Fruit fly (Drosophila melanogaster) whole organism, prepupa: ENCODE measurements around the gene CG46383.

Experiments
- Blimp-1 ChIP-seq: fragments of 200-800 bp; sonication (Bioruptor generic); optimal IDR thresholded peaks from 3 replicates; lab custom pipeline; 2017; ENCODE audit warnings: missing biosample characterization, missing genetic modification characterization, mild to moderate bottlenecking, moderate library complexity, missing genetic modification reagents
- CG10631 ChIP-seq: fragments of 200-800 bp; sonication (Bioruptor generic); optimal IDR thresholded peaks from 2 replicates; lab custom pipeline; 2016; ENCODE audit warnings: missing biosample characterization, missing genetic modification characterization
- CG10669 ChIP-seq: fragments of 200-800 bp; sonication (Bioruptor generic); optimal IDR thresholded peaks from 3 replicates; lab custom pipeline; 2018; ENCODE audit warnings: missing biosample characterization, mild to moderate bottlenecking, missing genetic modification characterization, moderate library complexity
- CG11294 ChIP-seq: fragments of 200-800 bp; sonication (Bioruptor generic); IDR thresholded peaks from 2 replicates; pipeline ENCODE4 v1.3.6; 2022; ENCODE audit warnings: missing biosample characterization, missing genetic modification characterization
- CG11902 ChIP-seq: fragments of 200-800 bp; sonication (Bioruptor generic); optimal IDR thresholded peaks from 3 replicates; lab custom pipeline; 2016; ENCODE audit warnings: missing biosample characterization, missing genetic modification characterization
- CG15336 ChIP-seq: fragments of 200-800 bp; sonication (Bioruptor generic); IDR thresholded peaks from 2 replicates; pipeline ENCODE4 v1.3.6; 2022; ENCODE audit warnings: missing biosample characterization, missing genetic modification characterization
- CG1621 ChIP-seq: fragments of 200-800 bp; sonication (Bioruptor generic); optimal IDR thresholded peaks from 3 replicates; lab custom pipeline; 2018; ENCODE audit warnings: missing biosample characterization, mild to moderate bottlenecking, missing genetic modification characterization
- CG16779 ChIP-seq: fragments of 200-800 bp; sonication (Bioruptor generic); optimal IDR thresholded peaks from 3 replicates; lab custom pipeline; 2017; ENCODE audit warnings: missing biosample characterization, mild to moderate bottlenecking, missing genetic modification characterization
- CG3032 ChIP-seq: fragments of 200-800 bp; optimal IDR thresholded peaks from 2 replicates; lab custom pipeline; 2019; ENCODE audit warnings: missing biosample characterization, mild to moderate bottlenecking, missing genetic modification characterization, moderate library complexity
- CG31627 ChIP-seq: fragments of 200-800 bp; sonication (Bioruptor generic); optimal IDR thresholded peaks from 3 replicates; lab custom pipeline; 2016; ENCODE audit warnings: missing biosample characterization, missing genetic modification characterization
- CG34406 ChIP-seq: fragments of 200-800 bp; sonication (Bioruptor generic); optimal IDR thresholded peaks from 3 replicates; lab custom pipeline; 2016; ENCODE audit warnings: missing biosample characterization, missing genetic modification characterization
- CG3919 ChIP-seq: fragments of 200-800 bp; sonication (Bioruptor generic); optimal IDR thresholded peaks from 3 replicates; lab custom pipeline; 2016; ENCODE audit warnings: missing biosample characterization, missing genetic modification characterization
- CG4318 ChIP-seq: fragments of 200-800 bp; sonication (Bioruptor generic); optimal IDR thresholded peaks from 3 replicates; lab custom pipeline; 2017; ENCODE audit warnings: missing biosample characterization, mild to moderate bottlenecking, missing genetic modification characterization
- CG6276 ChIP-seq: fragments of 200-800 bp; sonication (Bioruptor generic); optimal IDR thresholded peaks from 2 replicates; lab custom pipeline; 2017; ENCODE audit warnings: missing biosample characterization, mild to moderate bottlenecking, missing genetic modification characterization
- CG6808 ChIP-seq: fragments of 200-800 bp; sonication (Bioruptor generic); optimal IDR thresholded peaks from 3 replicates; lab custom pipeline; 2017; ENCODE audit warnings: missing biosample characterization, missing genetic modification characterization, mild to moderate bottlenecking, moderate library complexity, missing genetic modification reagents
- CG6854 ChIP-seq: fragments of 200-800 bp; sonication (Bioruptor generic); optimal IDR thresholded peaks from 2 replicates; lab custom pipeline; 2017; ENCODE audit warnings: missing biosample characterization, mild to moderate bottlenecking, missing genetic modification characterization
- CG7368 ChIP-seq: fragments of 200-800 bp; sonication (Bioruptor generic); optimal IDR thresholded peaks from 3 replicates; lab custom pipeline; 2016; ENCODE audit warnings: missing biosample characterization, missing genetic modification characterization
- CG8119 ChIP-seq: fragments of 200-800 bp; sonication (Bioruptor generic); IDR thresholded peaks from 3 replicates; pipeline ENCODE4 v1.3.6; 2022; ENCODE audit warnings: missing biosample characterization, missing genetic modification characterization
- CG8319 ChIP-seq: fragments of 200-800 bp; sonication (Bioruptor generic); optimal IDR thresholded peaks from 3 replicates; lab custom pipeline; 2016; ENCODE audit warnings: missing biosample characterization, missing genetic modification characterization
- Eip75B ChIP-seq: fragments of 200-800 bp; sonication (Bioruptor generic); optimal IDR thresholded peaks from 3 replicates; lab custom pipeline; 2016; ENCODE audit warnings: missing biosample characterization, missing genetic modification characterization
- Eip93F ChIP-seq: fragments of 200-800 bp; sonication (Bioruptor generic); optimal IDR thresholded peaks from 2 replicates; lab custom pipeline; 2016; ENCODE audit warnings: missing biosample characterization, mild to moderate bottlenecking, missing genetic modification characterization
- Ets21C ChIP-seq: fragments of 200-800 bp; sonication (Bioruptor generic); optimal IDR thresholded peaks from 3 replicates; lab custom pipeline; 2016; ENCODE audit warnings: missing biosample characterization, missing genetic modification characterization
- Gug ChIP-seq: fragments of 200-800 bp; sonication (Bioruptor generic); IDR thresholded peaks from 2 replicates; pipeline ENCODE4 v1.3.6; 2022; ENCODE audit warnings: missing biosample characterization, missing genetic modification characterization
- Hr38 ChIP-seq: sonication (Bioruptor generic); optimal IDR thresholded peaks from 2 replicates; lab custom pipeline; 2016; ENCODE audit warnings: missing biosample characterization, missing genetic modification characterization
- Hr39 ChIP-seq: fragments of 200-800 bp; sonication (Bioruptor generic); optimal IDR thresholded peaks from 2 replicates; lab custom pipeline; 2016; ENCODE audit warnings: missing biosample characterization, missing genetic modification characterization
- Lpt ChIP-seq: fragments of 200-800 bp; sonication (Bioruptor generic); optimal IDR thresholded peaks from 3 replicates; lab custom pipeline; 2016; ENCODE audit warnings: missing biosample characterization, missing genetic modification characterization
- Met ChIP-seq: fragments of 200-800 bp; sonication (Bioruptor generic); optimal IDR thresholded peaks from 3 replicates; lab custom pipeline; 2016; ENCODE audit warnings: missing biosample characterization, missing genetic modification characterization
- OdsH ChIP-seq: fragments of 200-800 bp; sonication (Bioruptor generic); optimal IDR thresholded peaks from 3 replicates; lab custom pipeline; 2016; ENCODE audit warnings: missing biosample characterization, missing genetic modification characterization
- Smox ChIP-seq: fragments of 200-800 bp; sonication (Bioruptor generic); optimal IDR thresholded peaks from 3 replicates; lab custom pipeline; 2016; ENCODE audit warnings: missing biosample characterization, missing genetic modification characterization
- Sox102F ChIP-seq: fragments of 200-800 bp; sonication (Bioruptor generic); optimal IDR thresholded peaks from 2 replicates; lab custom pipeline; 2016; ENCODE audit warnings: missing biosample characterization, mild to moderate bottlenecking, missing genetic modification characterization
- achi ChIP-seq: fragments of 200-800 bp; sonication (Bioruptor generic); optimal IDR thresholded peaks from 3 replicates; lab custom pipeline; 2016; ENCODE audit warnings: missing biosample characterization, missing genetic modification characterization
- acj6 ChIP-seq: fragments of 200-800 bp; sonication (Bioruptor generic); optimal IDR thresholded peaks from 3 replicates; lab custom pipeline; 2016; ENCODE audit warnings: missing biosample characterization, missing genetic modification characterization
- dac ChIP-seq: fragments of 200-800 bp; sonication (Bioruptor generic); optimal IDR thresholded peaks from 2 replicates; lab custom pipeline; 2017; ENCODE audit warnings: missing biosample characterization, mild to moderate bottlenecking, missing genetic modification characterization
- dsx ChIP-seq: fragments of 200-800 bp; optimal IDR thresholded peaks from 3 replicates; lab custom pipeline; 2019; ENCODE audit warnings: missing biosample characterization, mild to moderate bottlenecking, missing genetic modification characterization, moderate library complexity; ENCODE audit not compliant: poor library complexity, severe bottlenecking
- eg ChIP-seq: fragments of 200-800 bp; sonication (Bioruptor generic); IDR thresholded peaks from 3 replicates; pipeline ENCODE4 v1.3.6; 2022; ENCODE audit warnings: missing biosample characterization, missing genetic modification characterization
- fd85E ChIP-seq: fragments of 200-800 bp; sonication (Bioruptor generic); optimal IDR thresholded peaks from 3 replicates; lab custom pipeline; 2016; ENCODE audit warnings: missing biosample characterization, missing genetic modification characterization
- fkh ChIP-seq: fragments of 200-800 bp; sonication (Bioruptor generic); optimal IDR thresholded peaks from 3 replicates; lab custom pipeline; 2017; ENCODE audit warnings: missing biosample characterization, mild to moderate bottlenecking, missing genetic modification characterization, moderate library complexity
- lz ChIP-seq: fragments of 200-800 bp; sonication (Bioruptor generic); optimal IDR thresholded peaks from 3 replicates; lab custom pipeline; 2016; ENCODE audit warnings: missing biosample characterization, missing genetic modification characterization
- net ChIP-seq: fragments of 200-800 bp; sonication (Bioruptor generic); optimal IDR thresholded peaks from 3 replicates; lab custom pipeline; 2016; ENCODE audit warnings: missing biosample characterization, missing genetic modification characterization
- pdm3 ChIP-seq: fragments of 200-800 bp; sonication (Bioruptor generic); optimal IDR thresholded peaks from 3 replicates; lab custom pipeline; 2016; ENCODE audit warnings: missing biosample characterization, missing genetic modification characterization
- salr ChIP-seq, 2 experiments: fragments of 200-800 bp; sonication (Bioruptor generic); optimal IDR thresholded peaks; 3 replicates each; lab custom pipeline; 2016 to 2018; ENCODE audit warnings: missing biosample characterization in 2 of 2, missing genetic modification characterization in 2 of 2, mild to moderate bottlenecking in 1 of 2
- spab ChIP-seq: fragments of 200-800 bp; sonication (Bioruptor generic); optimal IDR thresholded peaks from 2 replicates; lab custom pipeline; 2017; ENCODE audit warnings: missing biosample characterization, mild to moderate bottlenecking, missing genetic modification characterization, missing genetic modification reagents
- svp ChIP-seq: fragments of 200-800 bp; sonication (Bioruptor generic); peaks from one replicate; lab custom pipeline; 2016; ENCODE audit warnings: missing biosample characterization, missing genetic modification characterization
- vri ChIP-seq: fragments of 200-800 bp; sonication (Bioruptor generic); optimal IDR thresholded peaks from 3 replicates; lab custom pipeline; 2016; ENCODE audit warnings: missing biosample characterization, mild to moderate bottlenecking, missing genetic modification characterization

Gene CG46383

DNA sequence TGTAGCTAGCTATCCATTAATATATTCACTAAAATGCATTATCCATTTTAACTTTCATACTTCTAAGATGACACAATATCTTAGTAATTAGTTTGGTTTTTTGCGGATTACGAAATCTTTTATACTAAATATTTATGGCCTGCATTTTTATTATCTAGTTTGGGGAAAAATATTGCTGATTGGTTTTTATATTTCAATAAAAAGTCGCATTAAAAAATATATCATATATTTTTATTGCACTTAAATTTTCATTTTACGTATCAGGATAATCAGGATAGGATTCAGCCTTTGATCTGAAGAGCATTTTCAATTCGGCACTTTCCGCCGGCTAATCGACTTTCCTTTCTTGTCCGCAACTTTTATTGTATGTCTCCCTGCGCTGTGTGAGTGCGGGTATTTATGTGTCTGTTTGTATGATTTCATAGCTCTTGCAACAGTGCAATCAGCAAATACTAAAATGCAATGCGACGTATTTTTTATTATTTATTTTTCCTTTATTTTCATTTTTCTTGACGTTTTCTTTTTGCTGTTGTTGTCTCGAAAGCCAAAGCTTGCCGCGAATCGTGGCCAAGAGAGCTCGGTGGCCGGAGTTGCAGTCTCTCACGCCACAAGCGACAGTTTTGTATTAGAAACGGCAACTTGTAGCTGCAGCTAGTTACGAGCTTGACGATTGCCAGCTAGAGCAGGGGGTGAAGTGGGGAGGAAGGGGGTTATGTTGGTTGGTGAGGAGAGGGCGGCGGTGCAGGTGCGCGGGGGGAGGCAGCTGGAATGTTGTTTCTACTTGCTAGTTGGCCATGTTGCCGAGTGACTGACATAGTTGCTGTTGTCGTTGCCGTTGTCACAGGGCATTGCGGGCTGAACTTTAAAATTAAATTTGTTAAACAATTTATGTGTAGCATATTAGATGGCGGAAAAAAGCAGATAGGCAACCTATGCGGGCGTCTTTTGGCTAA lies 27.8 kb downstream of the CG46383 start (continued):
- TF ChIP-seq CG11902: no peak
- no peak for TF ChIP-seq achi
- no peak for TF ChIP-seq acj6 (GFP tag; lab: Kevin White, UChicago)
- TF ChIP-seq CG15336 (GFP tag; lab: Robert Waterston, UW): peak; percentile 12; the same call in 1 of the 2 replicates
- no peak for TF ChIP-seq CG10669 (GFP tag; lab: Kevin White, UChicago)
- TF ChIP-seq CG31627 (GFP tag; lab: Kevin White, UChicago): no peak
- TF ChIP-seq CG1621 (tag; lab: Kevin White, UChicago): no peak
- peak in 1 of 2 experiments; percentile 60 for TF ChIP-seq salr (GFP tag; optimal IDR thresholded peaks at IDR 0.05; lab: Kevin White, UChicago)
- TF ChIP-seq fd85E (GFP tag; lab: Kevin White, UChicago): no peak
- no peak for TF ChIP-seq CG10631 (GFP tag; lab: Kevin White, UChicago)

DNA sequence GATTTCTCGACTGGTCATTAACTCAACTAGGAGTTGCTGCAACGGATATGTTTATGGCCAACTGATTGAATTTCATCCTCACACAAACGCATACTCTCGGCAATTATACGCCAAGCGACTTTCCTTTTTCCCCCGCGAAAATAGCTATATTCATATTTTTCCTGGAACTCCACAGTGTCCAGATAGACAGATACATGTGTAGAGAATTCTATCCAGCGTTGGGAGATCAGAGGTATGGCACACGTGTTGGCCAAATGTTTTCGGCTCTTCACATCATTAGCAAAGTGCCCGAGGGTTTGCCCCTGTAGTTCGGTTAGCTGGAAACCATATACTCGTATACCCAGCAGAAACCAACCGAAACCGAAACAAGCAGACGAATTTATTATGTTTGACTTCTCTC lies 29.0 kb downstream of the CG46383 start:
- TF ChIP-seq CG3032 (tag; lab: Kevin White, UChicago) (no peak), CG1621 (tag; lab: Kevin White, UChicago) (no peak)

- TF ChIP-seq CG11294 (GFP tag; lab: Robert Waterston, UW) (no peak), CG8119 (no peak), Sox102F (GFP tag; lab: Kevin White, UChicago) (peak; percentile 20), Gug (GFP tag; lab: Robert Waterston, UW) (no peak), Smox (no peak), CG11902 (no peak), CG4318 (GFP tag; lab: Kevin White, UChicago) (no peak), CG1621 (tag; lab: Kevin White, UChicago) (peak; percentile 36), CG16779 (tag; lab: Kevin White, UChicago) (no peak), CG3919 (no peak), eg (GFP tag; lab: Robert Waterston, UW) (peak; percentile 71), CG10669 (GFP tag; lab: Kevin White, UChicago) (no peak), net (GFP tag; lab: Kevin White, UChicago) (peak; percentile 8), CG6276 (GFP tag; lab: Kevin White, UChicago) (no peak), CG3032 (tag; lab: Kevin White, UChicago) (no peak), CG31627 (GFP tag; lab: Kevin White, UChicago) (no peak), CG7368 (GFP tag; lab: Kevin White, UChicago) (no peak), dsx (GFP tag; lab: Kevin White, UChicago) (peak; percentile 21), Ets21C (GFP tag; lab: Kevin White, UChicago) (no peak), salr (GFP tag; optimal IDR thresholded peaks at IDR 0.05; lab: Kevin White, UChicago) (no peak), spab (GFP tag; lab: Kevin White, UChicago) (no peak), CG8319 (GFP tag; lab: Kevin White, UChicago) (no peak), OdsH (GFP tag; lab: Kevin White, UChicago) (no peak), fd85E (GFP tag; lab: Kevin White, UChicago) (no peak), dac (GFP tag; lab: Kevin White, UChicago) (no peak), svp (GFP tag; lab: Kevin White, UChicago) (peak; percentile 53), achi (no peak), CG6854 (peak; percentile 40), Hr38 (GFP tag; lab: Kevin White, UChicago) (no peak), Blimp-1 (no peak), CG6808 (GFP tag; lab: Kevin White, UChicago) (no peak), vri (GFP tag; lab: Kevin White, UChicago) (no peak), Eip93F (GFP tag; lab: Kevin White, UChicago) (no peak), Met (GFP tag; lab: Kevin White, UChicago) (no peak), CG34406 (no peak), CG10631 (GFP tag; lab: Kevin White, UChicago) (no peak), Eip75B (GFP tag; lab: Kevin White, UChicago) (no peak), fkh (GFP tag; lab: Kevin White, UChicago) (peak; percentile 20), acj6 (GFP tag; lab: Kevin White, UChicago) (no peak), Lpt (GFP tag; lab: Kevin White, UChicago) (peak; percentile 34), lz (GFP tag; lab: Kevin White, UChicago) (no peak), pdm3 (GFP tag; lab: Kevin White, UChicago) (no peak), Hr39 (no peak)
Observed at dm6 chr3R:15920751-15921156, 30.0 kb downstream of the CG46383 start, which contains the start of gene Fbxl7. TSS of gene Fbxl7 (plus strand) at chr3R:15920898.
